Worm (Caenorhabditis elegans) whole organism, mixed stage, embryonic: ENCODE results near the gene ZC155.4.
A peak's percentile ranks its signal among the peaks of the same experiment; 100 is the strongest.

Source experiments
- M03D4.4 ChIP-seq: sonication (generic microtip); optimal IDR thresholded peaks from 2 replicates; lab custom pipeline; 2017; ENCODE audit warnings: mild to moderate bottlenecking, missing genetic modification characterization, missing compliant biosample characterization
- bed-3 ChIP-seq: fragments of 200-800 bp; sonication (Bioruptor generic); optimal IDR thresholded peaks from 3 replicates; lab custom pipeline; 2018; ENCODE audit warnings: mild to moderate bottlenecking, missing genetic modification characterization, moderate library complexity, missing compliant biosample characterization
- blmp-1 ChIP-seq: fragments of 150-350 bp; optimal IDR thresholded peaks from 2 replicates; lab custom pipeline; 2014; ENCODE audit warnings: missing biosample characterization, missing genetic modification characterization
- ceh-39 ChIP-seq: fragments of 150-350 bp; optimal IDR thresholded peaks from 2 replicates; lab custom pipeline; 2014; ENCODE audit warnings: missing biosample characterization, missing genetic modification characterization
- ceh-43 ChIP-seq: fragments of 200-800 bp; sonication (Bioruptor generic); optimal IDR thresholded peaks from 2 replicates; lab custom pipeline; 2018; ENCODE audit warnings: mild to moderate bottlenecking, missing genetic modification characterization, moderate library complexity, missing compliant biosample characterization
- ceh-83 ChIP-seq: fragments of 200-800 bp; sonication (Bioruptor generic); optimal IDR thresholded peaks from 2 replicates; lab custom pipeline; 2018; ENCODE audit warnings: mild to moderate bottlenecking, missing genetic modification characterization, missing compliant biosample characterization
- ces-1 ChIP-seq: fragments of 150-350 bp; optimal IDR thresholded peaks from 2 replicates; lab custom pipeline; 2014; ENCODE audit warnings: missing biosample characterization, missing genetic modification reagents, missing genetic modification characterization
- cnd-1 ChIP-seq: fragments of 200-800 bp; sonication (Bioruptor generic); optimal IDR thresholded peaks from 2 replicates; lab custom pipeline; 2018; ENCODE audit warnings: mild to moderate bottlenecking, missing genetic modification characterization, missing compliant biosample characterization
- drap-1 ChIP-seq: fragments of 200-800 bp; sonication (Bioruptor generic); optimal IDR thresholded peaks from 3 replicates; lab custom pipeline; 2018; ENCODE audit warnings: mild to moderate bottlenecking, missing genetic modification characterization, missing compliant biosample characterization
- elt-1 ChIP-seq: sonication (generic microtip); optimal IDR thresholded peaks from 2 replicates; lab custom pipeline; 2017; ENCODE audit warnings: missing genetic modification characterization, mild to moderate bottlenecking, missing compliant biosample characterization, antibody characterized with exemption, moderate library complexity, borderline replicate concordance; ENCODE audit not compliant: insufficient read depth
- elt-3 ChIP-seq: fragments of 150-350 bp; optimal IDR thresholded peaks from 2 replicates; lab custom pipeline; 2014; ENCODE audit warnings: missing biosample characterization, missing genetic modification characterization
- flh-1 ChIP-seq: fragments of 200-800 bp; sonication (Bioruptor generic); optimal IDR thresholded peaks from 2 replicates; lab custom pipeline; 2018; ENCODE audit warnings: mild to moderate bottlenecking, missing genetic modification characterization, moderate library complexity, missing compliant biosample characterization
- ham-2 ChIP-seq: fragments of 200-800 bp; sonication (Bioruptor generic); optimal IDR thresholded peaks from 2 replicates; lab custom pipeline; 2018; ENCODE audit warnings: mild to moderate bottlenecking, missing genetic modification characterization, missing compliant biosample characterization
- lin-13 ChIP-seq: fragments of 150-350 bp; optimal IDR thresholded peaks from 2 replicates; lab custom pipeline; 2014; ENCODE audit warnings: missing biosample characterization, missing genetic modification characterization
- lin-32 ChIP-seq: fragments of 200-800 bp; sonication (Bioruptor generic); optimal IDR thresholded peaks from 2 replicates; lab custom pipeline; 2018; ENCODE audit warnings: mild to moderate bottlenecking, missing genetic modification characterization, missing compliant biosample characterization
- mab-5 ChIP-seq: fragments of 150-350 bp; optimal IDR thresholded peaks from 2 replicates; lab custom pipeline; 2014; ENCODE audit warnings: missing biosample characterization, missing genetic modification characterization
- mls-2 ChIP-seq: sonication (generic microtip); optimal IDR thresholded peaks from 2 replicates; lab custom pipeline; 2016; ENCODE audit warnings: mild to moderate bottlenecking, missing genetic modification characterization, moderate library complexity, missing compliant biosample characterization
- nhr-12 ChIP-seq: fragments of 150-350 bp; optimal IDR thresholded peaks from 2 replicates; lab custom pipeline; 2014; ENCODE audit warnings: missing biosample characterization, missing genetic modification characterization
- nhr-2 ChIP-seq: fragments of 150-350 bp; optimal IDR thresholded peaks from 2 replicates; lab custom pipeline; 2014; ENCODE audit warnings: missing biosample characterization, missing genetic modification characterization
- nhr-237 ChIP-seq: fragments of 150-350 bp; optimal IDR thresholded peaks from 2 replicates; lab custom pipeline; 2014; ENCODE audit warnings: missing biosample characterization, missing genetic modification characterization
- nhr-28 ChIP-seq: fragments of 150-350 bp; optimal IDR thresholded peaks from 2 replicates; lab custom pipeline; 2014; ENCODE audit warnings: missing biosample characterization, missing genetic modification characterization
- nhr-76 ChIP-seq: sonication (generic microtip); optimal IDR thresholded peaks from 2 replicates; lab custom pipeline; 2017; ENCODE audit warnings: missing biosample characterization, missing genetic modification characterization
- pha-4 ChIP-seq: fragments of 150-350 bp; optimal IDR thresholded peaks from 2 replicates; lab custom pipeline; 2018; ENCODE audit warnings: missing biosample characterization, missing genetic modification reagents, missing genetic modification characterization
- sem-2 ChIP-seq: fragments of 200-800 bp; sonication (Bioruptor generic); optimal IDR thresholded peaks from 2 replicates; lab custom pipeline; 2018; ENCODE audit warnings: mild to moderate bottlenecking, missing genetic modification characterization, missing compliant biosample characterization
- snpc-4 ChIP-seq: fragments of 150-350 bp; optimal IDR thresholded peaks from 2 replicates; lab custom pipeline; 2014; ENCODE audit warnings: missing biosample characterization, missing genetic modification characterization
- sptf-1 ChIP-seq: sonication (generic microtip); optimal IDR thresholded peaks from 2 replicates; lab custom pipeline; 2017; ENCODE audit warnings: mild to moderate bottlenecking, missing genetic modification characterization, moderate library complexity, missing compliant biosample characterization
- tbx-8 ChIP-seq: fragments of 200-800 bp; sonication (Bioruptor generic); optimal IDR thresholded peaks from 2 replicates; lab custom pipeline; 2018; ENCODE audit warnings: mild to moderate bottlenecking, missing genetic modification characterization, moderate library complexity, missing compliant biosample characterization
- unc-120 ChIP-seq: sonication (generic microtip); optimal IDR thresholded peaks from 2 replicates; lab custom pipeline; 2017; ENCODE audit warnings: missing genetic modification characterization, missing compliant biosample characterization; ENCODE audit not compliant: poor library complexity, severe bottlenecking
- unc-62 ChIP-seq: fragments of 150-350 bp; optimal IDR thresholded peaks from 2 replicates; lab custom pipeline; 2014; ENCODE audit warnings: missing biosample characterization, missing genetic modification reagents, missing genetic modification characterization
- zip-8 ChIP-seq: fragments of 150-350 bp; optimal IDR thresholded peaks from 2 replicates; lab custom pipeline; 2014; ENCODE audit warnings: missing biosample characterization, missing genetic modification characterization
- ztf-11 ChIP-seq: fragments of 150-350 bp; optimal IDR thresholded peaks from 2 replicates; lab custom pipeline; 2014; ENCODE audit warnings: missing biosample characterization, missing genetic modification characterization

Gene ZC155.4

DNA sequence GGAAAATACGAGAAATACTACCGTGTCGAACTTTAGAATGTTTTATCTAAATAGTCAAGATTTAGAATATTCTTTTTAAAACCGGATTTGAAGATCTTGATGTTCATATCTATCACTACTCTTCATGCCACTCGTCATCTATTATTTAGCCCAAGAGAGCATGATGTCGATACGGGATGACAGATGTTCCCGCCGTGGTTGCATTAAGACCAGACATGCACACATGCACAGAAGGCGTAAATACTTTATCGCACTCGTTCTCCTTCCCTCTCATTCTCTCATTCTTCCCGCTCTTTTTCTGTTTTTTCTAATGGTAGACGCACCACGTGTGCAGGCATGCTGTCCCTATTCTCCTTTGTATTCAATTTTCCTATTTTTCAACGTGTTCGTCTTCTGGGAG lies 31.9 kb downstream of the ZC155.4 start:
- no peak for TF ChIP-seq snpc-4 (tag; lab: Kevin White, UChicago)
- TF ChIP-seq ces-1 (GFP tag; lab: Kevin White, UChicago) = peak; percentile 62
- no peak for TF ChIP-seq M03D4.4 (tag; lab: Kevin White, UChicago)
- peak; percentile 1 for TF ChIP-seq unc-62 (GFP tag; lab: Kevin White, UChicago)
- TF ChIP-seq cnd-1 = peak; percentile 85
- TF ChIP-seq unc-120 (tag; lab: Kevin White, UChicago) = no peak
- no peak for TF ChIP-seq mab-5 (tag; lab: Kevin White, UChicago)
- TF ChIP-seq lin-32 (GFP tag; lab: Kevin White, UChicago) = peak; percentile 89
- no peak for TF ChIP-seq drap-1
- no peak for TF ChIP-seq elt-3 (tag; lab: Kevin White, UChicago)
- no peak for TF ChIP-seq nhr-2 (tag; lab: Kevin White, UChicago)
- no peak for TF ChIP-seq tbx-8 (GFP tag; lab: Kevin White, UChicago)
- no peak for TF ChIP-seq nhr-12 (tag; lab: Kevin White, UChicago)
- no peak for TF ChIP-seq elt-1 (tag; lab: Kevin White, UChicago)
- no peak for TF ChIP-seq ham-2 (GFP tag; lab: Kevin White, UChicago)
- TF ChIP-seq sem-2 = no peak
- no peak for TF ChIP-seq flh-1

DNA sequence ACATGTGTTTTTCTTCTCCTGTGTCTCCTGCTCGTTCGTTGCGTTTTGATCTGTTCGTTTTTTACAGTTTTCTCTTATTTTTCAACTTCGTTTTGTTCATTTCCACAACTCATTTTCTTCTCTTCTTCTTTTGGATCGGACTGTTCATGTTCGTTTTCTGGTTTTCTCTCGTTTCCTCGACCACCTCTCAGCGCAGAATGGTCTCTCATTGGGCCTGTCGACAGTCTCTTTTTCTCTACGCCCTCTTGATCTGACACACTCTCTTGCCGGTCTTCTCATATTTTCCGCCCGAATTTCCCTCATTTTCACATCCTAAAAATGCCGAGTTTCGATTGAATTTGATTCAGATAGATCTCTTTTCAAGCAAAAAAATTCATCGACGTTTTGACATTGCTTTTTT lies 33.6 kb downstream of the ZC155.4 start:
- TF ChIP-seq pha-4 (tag; lab: Kevin White, UChicago) (no peak), elt-3 (tag; lab: Kevin White, UChicago) (no peak), nhr-76 (no peak), nhr-237 (tag; lab: Kevin White, UChicago) (no peak), ceh-39 (tag; lab: Kevin White, UChicago) (no peak), unc-62 (GFP tag; lab: Kevin White, UChicago) (no peak), elt-1 (tag; lab: Kevin White, UChicago) (no peak), lin-13 (tag; lab: Kevin White, UChicago) (no peak), nhr-28 (no peak), zip-8 (no peak), mls-2 (tag; lab: Kevin White, UChicago) (no peak), unc-120 (tag; lab: Kevin White, UChicago) (no peak), drap-1 (no peak), snpc-4 (tag; lab: Kevin White, UChicago) (no peak), ztf-11 (tag; lab: Kevin White, UChicago) (no peak), lin-32 (GFP tag; lab: Kevin White, UChicago) (no peak), sem-2 (no peak), blmp-1 (tag; lab: Kevin White, UChicago) (no peak), sptf-1 (no peak), ceh-83 (GFP tag; lab: Kevin White, UChicago) (no peak)

DNA sequence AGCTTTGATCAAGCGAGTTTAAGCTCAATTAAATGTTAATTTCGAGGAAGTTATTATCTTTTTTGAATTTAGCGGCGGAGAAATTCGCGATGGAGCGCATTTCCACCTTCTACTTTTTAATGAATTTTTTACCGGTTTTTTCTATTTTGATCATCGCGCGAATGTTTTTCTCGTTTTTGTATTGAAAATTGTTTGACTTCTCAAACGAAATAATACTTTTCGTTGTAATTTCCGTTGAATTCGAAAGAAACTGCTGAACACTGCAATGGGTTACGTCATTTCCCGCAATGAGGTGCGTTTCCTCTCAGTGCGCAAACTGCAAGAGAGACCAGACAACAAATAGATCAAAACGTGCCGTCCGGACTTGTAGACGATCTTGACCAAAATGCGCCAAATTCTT lies 34.1 kb downstream of the ZC155.4 start:
- peak; percentile 42 for TF ChIP-seq zip-8
- no peak for TF ChIP-seq sptf-1

DNA sequence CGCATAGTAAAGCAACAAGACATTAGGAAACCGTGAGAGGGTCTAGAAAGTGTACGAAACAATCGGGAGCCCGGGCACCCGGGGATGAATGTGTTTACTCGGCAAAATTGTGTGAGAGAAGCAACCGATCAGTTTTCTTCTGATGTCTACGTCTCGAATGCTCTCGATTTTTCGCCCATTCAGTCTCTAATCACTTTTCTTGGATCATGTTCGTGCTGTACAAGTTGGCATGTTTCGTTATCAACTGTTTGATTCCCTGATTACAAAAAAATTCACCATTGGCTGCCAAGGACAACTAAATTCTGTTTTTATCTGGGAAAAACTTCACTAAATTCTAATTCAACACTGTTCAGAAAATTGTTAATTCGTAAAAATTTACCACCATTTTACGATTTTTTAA lies 34.7 kb downstream of the ZC155.4 start:
- no peak for TF ChIP-seq nhr-76
- TF ChIP-seq unc-120 (tag; lab: Kevin White, UChicago) = peak; percentile 31
- no peak for TF ChIP-seq cnd-1

DNA sequence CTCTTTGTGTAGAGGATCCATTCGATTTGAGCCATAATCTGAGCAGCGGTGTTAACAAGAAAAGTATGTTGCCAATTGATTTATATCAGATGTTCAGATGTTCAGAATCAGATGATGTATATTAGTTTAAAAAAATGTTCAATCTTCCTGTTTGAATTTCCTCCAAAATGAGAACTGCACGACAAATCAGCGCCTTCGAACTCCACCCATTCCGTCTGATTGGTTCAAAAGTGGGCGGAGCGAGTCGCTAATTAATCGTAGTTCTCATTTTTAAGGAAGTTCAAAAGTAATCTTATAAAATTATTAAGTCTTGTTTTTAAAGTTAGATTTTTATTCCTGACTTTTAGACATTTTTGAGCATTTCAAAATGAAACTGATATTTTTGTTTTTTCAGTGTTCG lies 36.1 kb downstream of the ZC155.4 start:
- no peak for TF ChIP-seq ceh-39 (tag; lab: Kevin White, UChicago)
- TF ChIP-seq blmp-1 (tag; lab: Kevin White, UChicago) = no peak
- TF ChIP-seq ham-2 (GFP tag; lab: Kevin White, UChicago) = no peak
- no peak for TF ChIP-seq ceh-43
- TF ChIP-seq bed-3 = no peak
- no peak for TF ChIP-seq elt-3 (tag; lab: Kevin White, UChicago)
- no peak for TF ChIP-seq unc-120 (tag; lab: Kevin White, UChicago)
- no peak for TF ChIP-seq sem-2
